Worm (Caenorhabditis elegans) whole organism, young adult: ENCODE results near the gene T16G1.13.

Experiments used
- F57A8.1 ChIP-seq: fragments of 200-800 bp; sonication (Bioruptor generic); optimal IDR thresholded peaks from 2 replicates; lab custom pipeline; 2018; ENCODE audit warnings: mild to moderate bottlenecking, missing genetic modification characterization, moderate library complexity, missing compliant biosample characterization
- ama-1 ChIP-seq, 3 experiments: fragments of 150-350 bp in 1 of 3; sonication (generic microtip) in 2 of 3; optimal IDR thresholded peaks; 2 replicates each; lab custom pipeline; 2014 to 2018; ENCODE audit warnings: missing biosample characterization in 2 of 3, missing genetic modification characterization in 2 of 3, missing genetic modification reagents in 2 of 3
- attf-5 ChIP-seq: fragments of 200-800 bp; sonication (Bioruptor generic); optimal IDR thresholded peaks from 2 replicates; lab custom pipeline; 2018; ENCODE audit warnings: mild to moderate bottlenecking, missing genetic modification characterization, missing compliant biosample characterization
- ccch-3 ChIP-seq: fragments of 200-800 bp; sonication (Bioruptor generic); optimal IDR thresholded peaks from 2 replicates; lab custom pipeline; 2018; ENCODE audit warnings: mild to moderate bottlenecking, missing genetic modification characterization, missing compliant biosample characterization
- efl-1 ChIP-seq: fragments of 150-350 bp; optimal IDR thresholded peaks from 2 replicates; lab custom pipeline; 2014; ENCODE audit warnings: missing biosample characterization, missing genetic modification reagents, missing genetic modification characterization
- lin-35 ChIP-seq, 3 experiments: fragments of 150-350 bp in 2 of 3; sonication (generic microtip) in 1 of 3; optimal IDR thresholded peaks; 2 replicates each; lab custom pipeline; 2014 to 2018; ENCODE audit warnings: missing biosample characterization in 3 of 3, missing genetic modification characterization in 3 of 3, missing genetic modification reagents in 3 of 3
- nfya-2 ChIP-seq: fragments of 200-800 bp; sonication (Bioruptor generic); IDR thresholded peaks from 2 replicates; pipeline ENCODE4 v1.3.6; 2022; ENCODE audit warnings: missing genetic modification reagents, missing genetic modification characterization, missing compliant biosample characterization
- nfyb-1 ChIP-seq: fragments of 200-800 bp; sonication (Bioruptor generic); IDR thresholded peaks from 2 replicates; pipeline ENCODE4 v1.3.6; 2022; ENCODE audit warnings: missing genetic modification reagents, missing genetic modification characterization, missing compliant biosample characterization
- snpc-4 ChIP-seq, 5 experiments: fragments of 150-350 bp in 1 of 5; sonication (generic microtip) in 4 of 5; optimal IDR thresholded peaks; 2 replicates each; lab custom pipeline; 2014 to 2018; ENCODE audit warnings: missing genetic modification characterization in 5 of 5, missing biosample characterization in 3 of 5, antibody characterized with exemption in 2 of 5, mild to moderate bottlenecking in 2 of 5, missing compliant biosample characterization in 2 of 5, missing genotype in 2 of 5, moderate library complexity in 2 of 5, missing genetic modification reagents in 1 of 5
- unc-130 ChIP-seq: sonication (generic microtip); optimal IDR thresholded peaks from 2 replicates; lab custom pipeline; 2016; ENCODE audit warnings: missing genetic modification reagents, missing genetic modification characterization, missing compliant biosample characterization
- ztf-26 ChIP-seq: sonication (generic microtip); optimal IDR thresholded peaks from 2 replicates; lab custom pipeline; 2017; ENCODE audit warnings: missing genetic modification characterization, missing compliant biosample characterization

- TF ChIP-seq nfya-2 (GFP tag; lab: Robert Waterston, UW) (no peak), F57A8.1 (no peak), attf-5 (GFP tag; lab: Kevin White, UChicago) (no peak), ztf-26 (tag; lab: Kevin White, UChicago) (no peak), nfyb-1 (GFP tag; lab: Robert Waterston, UW) (no peak), ccch-3 (no peak), snpc-4 (GFP tag; optimal IDR thresholded peaks at IDR 0.05; lab: Kevin White, UChicago) (no peak), snpc-4 (tag; optimal IDR thresholded peaks at IDR 0.05; lab: Kevin White, UChicago) (no peak), ama-1 (optimal IDR thresholded peaks at IDR 0.05; lab: Kevin White, UChicago) (no peak), ama-1 (GFP tag; optimal IDR thresholded peaks at IDR 0.05; lab: Kevin White, UChicago) (no peak), unc-130 (GFP tag; lab: Kevin White, UChicago) (no peak), efl-1 (GFP tag; lab: Kevin White, UChicago) (no peak), lin-35 (GFP tag; optimal IDR thresholded peaks at IDR 0.05; lab: Kevin White, UChicago) (no peak)
Measured at ce11 chrV:12922308-12922707, 27.4 kb upstream of the T16G1.13 start, which contains the start of gene dhrs-4.
